Worm (Caenorhabditis elegans) whole organism, mixed stage, embryonic: ENCODE measurements around the gene Y116A8C.463.

ENCODE experiments used
- lin-32 ChIP-seq: fragments of 200-800 bp; sonication (Bioruptor generic); optimal IDR thresholded peaks from 2 replicates; lab custom pipeline; 2018; ENCODE audit warnings: mild to moderate bottlenecking, missing genetic modification characterization, missing compliant biosample characterization
- mep-1 ChIP-seq: fragments of 150-350 bp; optimal IDR thresholded peaks from 2 replicates; lab custom pipeline; 2017; ENCODE audit warnings: missing biosample characterization, missing genetic modification reagents, missing genetic modification characterization, inconsistent platforms
- nhr-12 ChIP-seq: fragments of 150-350 bp; optimal IDR thresholded peaks from 2 replicates; lab custom pipeline; 2014; ENCODE audit warnings: missing biosample characterization, missing genetic modification characterization
- nhr-237 ChIP-seq: fragments of 150-350 bp; optimal IDR thresholded peaks from 2 replicates; lab custom pipeline; 2014; ENCODE audit warnings: missing biosample characterization, missing genetic modification characterization
- nhr-76 ChIP-seq: sonication (generic microtip); optimal IDR thresholded peaks from 2 replicates; lab custom pipeline; 2017; ENCODE audit warnings: missing biosample characterization, missing genetic modification characterization
- unc-62 ChIP-seq: fragments of 150-350 bp; optimal IDR thresholded peaks from 2 replicates; lab custom pipeline; 2014; ENCODE audit warnings: missing biosample characterization, missing genetic modification reagents, missing genetic modification characterization

DNA sequence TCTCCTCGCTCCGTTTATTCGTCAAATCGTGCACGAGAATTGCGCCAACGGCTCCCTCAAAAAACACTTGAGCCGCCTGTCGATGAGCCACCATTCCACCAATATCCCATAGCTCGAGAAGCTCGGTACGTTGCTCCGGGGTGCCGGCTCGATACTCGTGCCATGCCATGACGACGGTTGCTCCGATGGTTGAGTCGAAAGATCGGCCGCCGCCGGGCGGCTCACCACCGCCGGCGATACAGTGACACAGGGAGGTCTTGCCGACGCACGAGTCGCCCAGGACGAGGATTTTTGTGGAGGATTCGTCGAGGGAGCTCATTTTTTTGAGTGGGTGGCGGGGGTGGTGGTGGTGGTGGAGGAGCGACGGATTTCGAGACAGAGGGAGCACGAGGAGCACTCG is 16.5 kb downstream of the Y116A8C.463 start:
- TF ChIP-seq nhr-76 (tag; lab: Kevin White, UChicago), result no peak
- TF ChIP-seq unc-62, result no peak
- TF ChIP-seq lin-32, result no peak
- no peak for TF ChIP-seq mep-1 (tag; lab: Kevin White, UChicago)
- no peak for TF ChIP-seq nhr-237
- no peak for TF ChIP-seq nhr-12 (tag; lab: Kevin White, UChicago)
